In the genomic region with DNA sequence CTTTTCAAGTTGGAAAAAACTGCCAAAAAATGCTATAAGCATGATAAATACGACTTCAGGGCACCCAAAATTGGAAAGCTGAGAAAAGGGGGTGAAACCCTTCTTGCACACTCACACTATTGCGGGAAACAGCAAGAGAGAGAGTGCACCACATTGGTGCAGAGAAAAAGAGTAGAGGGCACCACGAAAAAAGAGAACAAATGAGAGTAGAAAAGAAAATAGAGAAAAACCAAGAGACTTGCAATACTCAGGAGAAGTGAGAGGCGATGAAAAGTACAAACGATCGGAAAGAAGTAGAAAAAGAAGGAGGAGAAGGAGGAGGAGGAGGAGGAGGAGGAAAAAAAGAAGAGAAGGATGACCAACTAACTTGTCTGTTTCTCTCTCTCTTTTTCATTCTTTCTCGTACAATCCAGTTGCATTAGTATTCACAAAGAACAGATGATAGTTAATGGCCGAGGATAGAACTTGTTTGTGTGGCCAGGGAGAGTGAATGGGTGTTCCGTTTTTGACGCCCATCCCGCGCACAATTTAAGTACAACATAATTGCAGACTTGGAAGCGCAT, we compare ENCODE assay signal across 5 worm cellular contexts.
TF ChIP-seq lines count a peak whose summit lies in the region.

No protein-coding gene starts in this region.

TF ChIP-seq in whole organism, L1 larva, 84 proteins besides CTCF, POLR2A, EP300 and RAD21 (continued from another document and continues in another):
- TF ChIP-seq efl-1 (optimal IDR thresholded peaks at IDR 0.05; lab: Kevin White, UChicago) = peak; percentile 61 to 62
- TF ChIP-seq efl-1 (GFP tag; optimal IDR thresholded peaks at IDR 0.05 in 1 of 2; lab: Kevin White, UChicago) = peak; percentile 15 to 79
- peak; percentile 80 for TF ChIP-seq ceh-8 (GFP tag; optimal IDR thresholded peaks at IDR 0.05; lab: Kevin White, UChicago)
- TF ChIP-seq C04F5.9 (tag; optimal IDR thresholded peaks at IDR 0.05; lab: Kevin White, UChicago) = no peak
- TF ChIP-seq egl-13 (tag; optimal IDR thresholded peaks at IDR 0.05; lab: Kevin White, UChicago) = peak; percentile 34
- TF ChIP-seq nhr-28 (tag; optimal IDR thresholded peaks at IDR 0.05; lab: Kevin White, UChicago) = no peak
- TF ChIP-seq sup-37 (GFP tag; optimal IDR thresholded peaks at IDR 0.05; lab: Kevin White, UChicago) = no peak
- peak; percentile 32 for TF ChIP-seq ztf-4 (tag; optimal IDR thresholded peaks at IDR 0.05; lab: Kevin White, UChicago)
- peak; percentile 78 for TF ChIP-seq skn-1 (tag; optimal IDR thresholded peaks at IDR 0.05; lab: Kevin White, UChicago)
- TF ChIP-seq hlh-17 (GFP tag; optimal IDR thresholded peaks at IDR 0.05; lab: Kevin White, UChicago; ENCODE audit: borderline replicate concordance) = no peak
- no peak for TF ChIP-seq ztf-11 (tag; optimal IDR thresholded peaks at IDR 0.05; lab: Kevin White, UChicago)
- TF ChIP-seq blmp-1 (tag; optimal IDR thresholded peaks at IDR 0.05; lab: Kevin White, UChicago) = peak; percentile 68
- TF ChIP-seq unc-130 (tag; optimal IDR thresholded peaks at IDR 0.05; lab: Kevin White, UChicago) = no peak
- no peak for TF ChIP-seq tlp-1 (tag; optimal IDR thresholded peaks at IDR 0.05; lab: Kevin White, UChicago)
- TF ChIP-seq mab-9 (GFP tag; IDR thresholded peaks at IDR 0.05; lab: Robert Waterston, UW) = no peak
- TF ChIP-seq nhr-11 (tag; optimal IDR thresholded peaks at IDR 0.05; lab: Kevin White, UChicago) = no peak
- TF ChIP-seq pax-3 (tag; optimal IDR thresholded peaks at IDR 0.05; lab: Kevin White, UChicago) = peak; percentile 71
- peak in 1 of 2 experiments; percentile 73 for TF ChIP-seq mdl-1 (tag; optimal IDR thresholded peaks at IDR 0.05; lab: Kevin White, UChicago)
- peak; percentile 51 for TF ChIP-seq lin-13 (GFP tag; optimal IDR thresholded peaks at IDR 0.05; lab: Kevin White, UChicago)
- no peak for TF ChIP-seq nhr-76 (tag; optimal IDR thresholded peaks at IDR 0.05; lab: Kevin White, UChicago)
- peak; percentile 82 for TF ChIP-seq nhr-71 (tag; optimal IDR thresholded peaks at IDR 0.05; lab: Kevin White, UChicago)
- peak; percentile 1 for TF ChIP-seq elt-2 (tag; optimal IDR thresholded peaks at IDR 0.05; lab: Kevin White, UChicago)
- peak; percentile 64 for TF ChIP-seq nhr-20 (tag; optimal IDR thresholded peaks at IDR 0.05; lab: Kevin White, UChicago)
- TF ChIP-seq ceh-63 (GFP tag; optimal IDR thresholded peaks at IDR 0.05; lab: Kevin White, UChicago) = no peak
- TF ChIP-seq isw-1 (GFP tag; IDR thresholded peaks at IDR 0.05; lab: Robert Waterston, UW) = peak; percentile 29; the same call in 1 of the 2 replicates

TF ChIP-seq in whole organism, L2 larva, 48 proteins besides CTCF, POLR2A, EP300 and RAD21 (continued from another document):
- TF ChIP-seq mdl-1 (tag; optimal IDR thresholded peaks at IDR 0.05; lab: Kevin White, UChicago) (peak; percentile 48 to 61), lin-13 (GFP tag; optimal IDR thresholded peaks at IDR 0.05; lab: Kevin White, UChicago) (peak; percentile 72), F13H6.1 (tag; optimal IDR thresholded peaks at IDR 0.05; lab: Kevin White, UChicago) (peak; percentile 80), gmeb-1 (tag; optimal IDR thresholded peaks at IDR 0.05; lab: Kevin White, UChicago) (no peak), Y55F3AM.14 (GFP tag; optimal IDR thresholded peaks at IDR 0.05; lab: Kevin White, UChicago) (peak; percentile 53), elt-1 (tag; optimal IDR thresholded peaks at IDR 0.05; lab: Kevin White, UChicago) (no peak)
TF ChIP-seq in whole organism, L2 larva: peak in this region for 23.

TF ChIP-seq in whole organism, L3 larva, 47 proteins besides CTCF, POLR2A, EP300 and RAD21 (continued from another document):
- no peak for TF ChIP-seq egl-27 (tag; optimal IDR thresholded peaks at IDR 0.05; lab: Kevin White, UChicago)
- TF ChIP-seq ceh-9 (tag; optimal IDR thresholded peaks at IDR 0.05; lab: Kevin White, UChicago) = no peak
- peak; percentile 61 for TF ChIP-seq elt-1 (tag; optimal IDR thresholded peaks at IDR 0.05; lab: Kevin White, UChicago)
- TF ChIP-seq nhr-76 (tag; optimal IDR thresholded peaks at IDR 0.05; lab: Kevin White, UChicago) = no peak
- peak; percentile 28 for TF ChIP-seq elt-2 (tag; optimal IDR thresholded peaks at IDR 0.05; lab: Kevin White, UChicago)
- TF ChIP-seq fkh-2 (tag; optimal IDR thresholded peaks at IDR 0.05; lab: Kevin White, UChicago) = no peak
- TF ChIP-seq lsy-12 (tag; optimal IDR thresholded peaks at IDR 0.05; lab: Kevin White, UChicago) = peak; percentile 52
- TF ChIP-seq unc-62 (GFP tag; optimal IDR thresholded peaks at IDR 0.05; lab: Kevin White, UChicago) = peak; percentile 24
- TF ChIP-seq lin-15B (tag; optimal IDR thresholded peaks at IDR 0.05; lab: Kevin White, UChicago) = peak; percentile 61
- peak; percentile 22 for TF ChIP-seq nhr-11 (tag; optimal IDR thresholded peaks at IDR 0.05; lab: Kevin White, UChicago)
- peak; percentile 63 for TF ChIP-seq ama-1 (optimal IDR thresholded peaks at IDR 0.05; lab: Kevin White, UChicago)
- peak; percentile 51 for TF ChIP-seq fkh-10 (GFP tag; optimal IDR thresholded peaks at IDR 0.05; lab: Kevin White, UChicago)
- peak; percentile 21 for TF ChIP-seq nhr-28 (tag; optimal IDR thresholded peaks at IDR 0.05; lab: Kevin White, UChicago)
- TF ChIP-seq elt-3 (tag; optimal IDR thresholded peaks at IDR 0.05; lab: Kevin White, UChicago) = no peak
- no peak for TF ChIP-seq skn-1 (tag; optimal IDR thresholded peaks at IDR 0.05; lab: Kevin White, UChicago)
- no peak for TF ChIP-seq nhr-67 (tag; optimal IDR thresholded peaks at IDR 0.05; lab: Kevin White, UChicago)
- TF ChIP-seq egl-5 (tag; optimal IDR thresholded peaks at IDR 0.05; lab: Kevin White, UChicago) = peak; percentile 70

TF ChIP-seq in whole organism, L4 larva, 104 proteins besides CTCF, POLR2A, EP300 and RAD21 (continued from another document):
- TF ChIP-seq ceh-20 (GFP tag; IDR thresholded peaks at IDR 0.05; lab: Robert Waterston, UW) (no peak), nhr-48 (tag; optimal IDR thresholded peaks at IDR 0.05; lab: Kevin White, UChicago) (peak; percentile 22), dpl-1 (GFP tag; optimal IDR thresholded peaks at IDR 0.05; lab: Kevin White, UChicago) (peak; percentile 33), lin-39 (tag; optimal IDR thresholded peaks at IDR 0.05; lab: Kevin White, UChicago) (peak; percentile 41), lim-7 (GFP tag; IDR thresholded peaks at IDR 0.05; lab: Robert Waterston, UW) (no peak), set-16 (GFP tag; IDR thresholded peaks at IDR 0.05; lab: Robert Waterston, UW) (peak; percentile 84), rbr-2 (tag; optimal IDR thresholded peaks at IDR 0.05; lab: Kevin White, UChicago) (peak; percentile 62), hlh-11 (tag; optimal IDR thresholded peaks at IDR 0.05; lab: Kevin White, UChicago) (peak; percentile 74), lir-3 (tag; optimal IDR thresholded peaks at IDR 0.05; lab: Kevin White, UChicago) (no peak), nhr-28 (tag; optimal IDR thresholded peaks at IDR 0.05; lab: Kevin White, UChicago) (peak; percentile 32), aly-2 (tag; optimal IDR thresholded peaks at IDR 0.05; lab: Kevin White, UChicago) (no peak), dmd-9 (GFP tag; IDR thresholded peaks at IDR 0.05; lab: Robert Waterston, UW) (no peak), ama-1 (optimal IDR thresholded peaks at IDR 0.05; lab: Kevin White, UChicago) (no peak), duxl-1 (tag; optimal IDR thresholded peaks at IDR 0.05; lab: Kevin White, UChicago; ENCODE audit: poor library complexity) (peak; percentile 22), daf-8 (GFP tag; IDR thresholded peaks at IDR 0.05; lab: Robert Waterston, UW) (no peak), lsy-2 (tag; optimal IDR thresholded peaks at IDR 0.05; lab: Kevin White, UChicago) (peak; percentile 51 to 77), sdz-12 (GFP tag; optimal IDR thresholded peaks at IDR 0.05; lab: Kevin White, UChicago) (no peak), mdl-1 (tag; optimal IDR thresholded peaks at IDR 0.05; lab: Kevin White, UChicago) (peak in 1 of 2 experiments; percentile 82), zfp-2 (tag; optimal IDR thresholded peaks at IDR 0.05; lab: Kevin White, UChicago) (no peak), ceh-82 (tag; optimal IDR thresholded peaks at IDR 0.05; lab: Kevin White, UChicago) (no peak), nhr-25 (tag; optimal IDR thresholded peaks at IDR 0.05; lab: Kevin White, UChicago; ENCODE audit: borderline replicate concordance, insufficient read depth) (peak; percentile 69), nhr-41 (GFP tag; IDR thresholded peaks at IDR 0.05; lab: Robert Waterston, UW) (no peak), gei-8 (GFP tag; optimal IDR thresholded peaks at IDR 0.05; lab: Kevin White, UChicago) (no peak), ztf-7 (tag; optimal IDR thresholded peaks at IDR 0.05; lab: Kevin White, UChicago) (no peak), ceh-28 (tag; optimal IDR thresholded peaks at IDR 0.05; lab: Kevin White, UChicago) (peak; percentile 49), fos-1 (tag; optimal IDR thresholded peaks at IDR 0.05; lab: Kevin White, UChicago) (no peak), hlh-30 (tag; optimal IDR thresholded peaks at IDR 0.05; lab: Kevin White, UChicago; ENCODE audit: insufficient read depth) (peak; percentile 69), attf-4 (tag; optimal IDR thresholded peaks at IDR 0.05; lab: Kevin White, UChicago) (no peak), zip-11 (GFP tag; IDR thresholded peaks at IDR 0.05; lab: Robert Waterston, UW) (no peak), dmd-6 (GFP tag; IDR thresholded peaks at IDR 0.05; lab: Robert Waterston, UW) (peak; percentile 37)

TF ChIP-seq in whole organism, late embryonic, 69 proteins besides CTCF, POLR2A, EP300 and RAD21 (continued from another document):
- TF ChIP-seq K09A11.1 (tag; optimal IDR thresholded peaks at IDR 0.05; lab: Kevin White, UChicago; ENCODE audit: insufficient read depth) = peak; percentile 5
- TF ChIP-seq ceh-34 (tag; optimal IDR thresholded peaks at IDR 0.05; lab: Kevin White, UChicago) = peak; percentile 55
